Worm (Caenorhabditis elegans) whole organism, L1 larva: ENCODE data around the gene srt-50.

ENCODE experiments used
- C04F5.9 ChIP-seq: sonication (generic microtip); optimal IDR thresholded peaks from 2 replicates; lab custom pipeline; 2016; ENCODE audit warnings: missing genetic modification characterization, missing compliant biosample characterization
- aly-2 ChIP-seq: fragments of 150-350 bp; optimal IDR thresholded peaks from 2 replicates; lab custom pipeline; 2014; ENCODE audit warnings: missing biosample characterization, missing genetic modification characterization
- egl-27 ChIP-seq, 2 experiments: fragments of 150-350 bp in 1 of 2; sonication (generic microtip); optimal IDR thresholded peaks; 3 replicates each; lab custom pipeline; 2017 to 2018; ENCODE audit warnings: missing biosample characterization in 2 of 2, missing genetic modification characterization in 2 of 2, missing genetic modification reagents in 2 of 2
- fkh-8 ChIP-seq: sonication (generic microtip); optimal IDR thresholded peaks from 2 replicates; lab custom pipeline; 2016; ENCODE audit warnings: mild to moderate bottlenecking, missing genetic modification characterization, missing compliant biosample characterization
- mep-1 ChIP-seq: fragments of 150-350 bp; optimal IDR thresholded peaks from 2 replicates; lab custom pipeline; 2014; ENCODE audit warnings: missing biosample characterization, missing genetic modification characterization
- nhr-90 ChIP-seq: sonication (generic microtip); optimal IDR thresholded peaks from 2 replicates; lab custom pipeline; 2016; ENCODE audit warnings: mild to moderate bottlenecking, missing genetic modification characterization, missing compliant biosample characterization; ENCODE audit not compliant: poor library complexity
- pax-3 ChIP-seq: fragments of 200-800 bp; sonication (Bioruptor generic); optimal IDR thresholded peaks from 2 replicates; lab custom pipeline; 2018; ENCODE audit warnings: mild to moderate bottlenecking, missing genetic modification characterization, moderate library complexity, missing compliant biosample characterization
- unc-62 ChIP-seq: fragments of 150-350 bp; optimal IDR thresholded peaks from 2 replicates; lab custom pipeline; 2014; ENCODE audit warnings: missing biosample characterization, missing genetic modification reagents, missing genetic modification characterization
- unc-86 ChIP-seq: sonication (generic microtip); optimal IDR thresholded peaks from 2 replicates; lab custom pipeline; 2016; ENCODE audit warnings: missing genetic modification characterization, missing compliant biosample characterization

ce11 chrIV:15038821-15039220 is 35.7 kb upstream of the srt-50 start:
- no peak for TF ChIP-seq mep-1 (tag; lab: Kevin White, UChicago)
- no peak for TF ChIP-seq pax-3 (tag; lab: Kevin White, UChicago)
- no peak for TF ChIP-seq nhr-90
- no peak for TF ChIP-seq C04F5.9 (tag; lab: Kevin White, UChicago)
- no peak for TF ChIP-seq aly-2 (tag; lab: Kevin White, UChicago)
- TF ChIP-seq unc-86 (tag; lab: Kevin White, UChicago): no peak
- TF ChIP-seq fkh-8: no peak
- TF ChIP-seq unc-62 (GFP tag; lab: Kevin White, UChicago): no peak
- TF ChIP-seq egl-27 (tag; optimal IDR thresholded peaks at IDR 0.05; lab: Kevin White, UChicago): no peak
